Fruit fly (Drosophila melanogaster) whole organism: Measurements from ENCODE around the gene Rab3-GAP.

Source experiments
- CG8478 ChIP-seq: fragments of >200 bp; optimal IDR thresholded peaks from 2 replicates; lab custom pipeline; 2018; ENCODE audit warnings: inconsistent platforms
- Dll ChIP-seq: fragments of >200 bp; optimal IDR thresholded peaks from 2 replicates; lab custom pipeline; 2017
- pan ChIP-seq: fragments of >200 bp; optimal IDR thresholded peaks from 2 replicates; lab custom pipeline; 2017
- psq ChIP-seq: fragments of >200 bp; optimal IDR thresholded peaks from 2 replicates; lab custom pipeline; 2017
- usp ChIP-seq: fragments of >200 bp; optimal IDR thresholded peaks from 2 replicates; lab custom pipeline; 2017; ENCODE audit warnings: missing biosample characterization, missing genetic modification characterization, mixed read lengths

DNA sequence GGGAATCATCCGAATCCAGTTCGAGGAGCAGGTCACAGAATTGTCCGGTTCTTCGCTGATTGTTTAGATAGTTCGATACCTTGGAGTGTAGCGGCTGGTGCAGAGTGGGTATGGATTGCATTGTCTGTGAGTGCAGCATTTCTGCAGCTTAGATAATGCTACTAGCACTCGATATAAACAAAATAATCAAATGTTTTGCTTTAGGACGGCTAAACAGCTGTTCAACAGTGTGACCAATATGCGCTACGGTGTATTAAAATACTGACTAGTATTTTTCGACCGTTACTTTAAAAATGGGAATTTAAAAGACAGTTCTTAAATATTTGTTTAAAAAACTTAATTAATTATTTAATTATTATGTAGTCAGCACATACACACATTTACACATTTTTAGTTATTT, 14.3 kb downstream of the Rab3-GAP start, which contains the start of gene Plzf:
- TF ChIP-seq psq (lab: Kevin White, UChicago) (no peak), usp (GFP tag; lab: Kevin White, UChicago) (no peak), CG8478 (lab: Kevin White, UChicago) (no peak), Dll (no peak), pan (lab: Kevin White, UChicago) (no peak)
